Fruit fly (Drosophila melanogaster): ENCODE results near the gene CG42324.

DNA sequence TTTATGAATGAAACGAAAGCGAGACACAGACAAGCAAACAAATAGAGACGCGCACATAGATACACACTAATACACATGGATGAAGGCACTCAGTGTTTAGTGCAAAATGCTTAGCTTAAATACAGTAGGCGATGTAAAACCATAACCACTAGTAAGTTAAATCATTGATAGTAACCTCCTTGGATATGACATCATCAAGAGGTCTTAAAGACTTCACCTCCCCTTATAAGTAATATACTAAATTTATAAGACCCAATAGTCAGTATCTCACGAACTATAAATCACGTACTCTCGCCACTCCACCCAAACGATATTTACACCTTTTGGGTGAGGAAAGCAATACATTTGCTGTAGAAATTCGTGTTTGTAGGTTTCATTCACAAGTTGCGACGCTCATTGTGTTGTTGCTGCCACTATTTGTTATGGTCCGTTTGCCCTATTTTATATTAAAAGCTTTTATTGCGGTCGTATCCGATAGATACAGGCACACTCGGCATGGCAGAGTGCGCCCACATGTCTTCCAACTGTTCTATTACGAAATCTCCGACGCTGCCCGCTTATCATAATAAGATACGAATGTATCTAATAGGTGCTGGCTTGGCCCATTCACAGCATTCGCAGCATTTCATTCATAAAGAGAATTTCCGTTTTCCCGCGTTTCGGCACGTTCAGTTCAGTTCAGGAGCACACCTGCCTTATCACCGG is 34.4 kb upstream of the CG42324 start:
- TF ChIP-seq Hr78 (GFP tag; optimal IDR thresholded peaks at IDR 0.05) (no peak), Hr83 (GFP tag; optimal IDR thresholded peaks at IDR 0.05; ENCODE audit: poor library complexity, severe bottlenecking) (no peak), lola (GFP tag; optimal IDR thresholded peaks at IDR 0.05) (no peak), h (GFP tag; optimal IDR thresholded peaks at IDR 0.05) (no peak), tai (GFP tag; optimal IDR thresholded peaks at IDR 0.05) (no peak), psq (GFP tag; optimal IDR thresholded peaks at IDR 0.05) (no peak), N (GFP tag; optimal IDR thresholded peaks at IDR 0.05) (no peak), Vsx2 (GFP tag; optimal IDR thresholded peaks at IDR 0.05; ENCODE audit: partially characterized antibody) (no peak), jim (GFP tag; optimal IDR thresholded peaks at IDR 0.05) (no peak), Abd-B (GFP tag; optimal IDR thresholded peaks at IDR 0.05) (no peak), Mio (GFP tag; optimal IDR thresholded peaks at IDR 0.05) (no peak), GATAd (GFP tag; optimal IDR thresholded peaks at IDR 0.05) (no peak), OdsH (GFP tag; optimal IDR thresholded peaks at IDR 0.05) (no peak)
